Worm (Caenorhabditis elegans) whole organism, L2 larva: ENCODE results near the gene rpl-16.

Source experiments
- R02D3.7 ChIP-seq: fragments of 150-350 bp; optimal IDR thresholded peaks from 2 replicates; lab custom pipeline; 2014; ENCODE audit warnings: missing biosample characterization, missing genetic modification characterization
- ZK546.5 ChIP-seq: sonication (generic microtip); optimal IDR thresholded peaks from 2 replicates; lab custom pipeline; 2017; ENCODE audit warnings: missing biosample characterization, missing genetic modification characterization
- ama-1 ChIP-seq: fragments of 150-350 bp; optimal IDR thresholded peaks from 2 replicates; lab custom pipeline; 2018; ENCODE audit warnings: inconsistent platforms
- ceh-82 ChIP-seq: fragments of 150-350 bp; optimal IDR thresholded peaks from 2 replicates; lab custom pipeline; 2014; ENCODE audit warnings: missing biosample characterization, missing genetic modification characterization
- crh-2 ChIP-seq: sonication (generic microtip); optimal IDR thresholded peaks from 2 replicates; lab custom pipeline; 2017; ENCODE audit warnings: missing biosample characterization, missing genetic modification characterization
- fos-1 ChIP-seq: fragments of 150-350 bp; optimal IDR thresholded peaks from 2 replicates; lab custom pipeline; 2014; ENCODE audit warnings: missing biosample characterization, missing genetic modification characterization
- mdl-1 ChIP-seq, 2 experiments: fragments of 150-350 bp in 1 of 2; sonication (generic microtip) in 1 of 2; optimal IDR thresholded peaks; 2 replicates each; lab custom pipeline; 2017; ENCODE audit warnings: missing biosample characterization in 2 of 2, missing genetic modification characterization in 2 of 2
- nhr-10 ChIP-seq: sonication (generic microtip); optimal IDR thresholded peaks from 2 replicates; lab custom pipeline; 2017; ENCODE audit warnings: missing biosample characterization, missing genetic modification characterization
- nhr-77 ChIP-seq: fragments of 150-350 bp; optimal IDR thresholded peaks from 2 replicates; lab custom pipeline; 2014; ENCODE audit warnings: missing biosample characterization, missing genetic modification characterization
- sma-3 ChIP-seq: sonication (generic microtip); optimal IDR thresholded peaks from 2 replicates; lab custom pipeline; 2016; ENCODE audit warnings: missing genetic modification reagents, missing genetic modification characterization, missing compliant biosample characterization
- zag-1 ChIP-seq: fragments of 150-350 bp; optimal IDR thresholded peaks from 2 replicates; lab custom pipeline; 2014; ENCODE audit warnings: missing biosample characterization, missing genetic modification characterization

- TF ChIP-seq sma-3 (no peak), mdl-1 (tag; optimal IDR thresholded peaks at IDR 0.05; lab: Kevin White, UChicago) (no peak), crh-2 (tag; lab: Kevin White, UChicago) (no peak), ZK546.5 (tag; lab: Kevin White, UChicago) (no peak), zag-1 (tag; lab: Kevin White, UChicago) (no peak), nhr-10 (no peak), nhr-77 (no peak), fos-1 (tag; lab: Kevin White, UChicago) (no peak), ceh-82 (tag; lab: Kevin White, UChicago) (no peak), R02D3.7 (tag; lab: Kevin White, UChicago) (no peak), ama-1 (no peak)
Measured at ce11 chrIII:3548017-3548416, 44.6 kb upstream of the rpl-16 start, which contains the start of gene C54C6.11.
